Fruit fly (Drosophila melanogaster) whole organism, prepupa: Measurements from ENCODE around the gene Pdfr.

Experiments used
- Blimp-1 ChIP-seq: fragments of 200-800 bp; sonication (Bioruptor generic); optimal IDR thresholded peaks from 3 replicates; lab custom pipeline; 2017; ENCODE audit warnings: missing biosample characterization, missing genetic modification characterization, mild to moderate bottlenecking, moderate library complexity, missing genetic modification reagents
- CG10631 ChIP-seq: fragments of 200-800 bp; sonication (Bioruptor generic); optimal IDR thresholded peaks from 2 replicates; lab custom pipeline; 2016; ENCODE audit warnings: missing biosample characterization, missing genetic modification characterization
- CG10669 ChIP-seq: fragments of 200-800 bp; sonication (Bioruptor generic); optimal IDR thresholded peaks from 3 replicates; lab custom pipeline; 2018; ENCODE audit warnings: missing biosample characterization, mild to moderate bottlenecking, missing genetic modification characterization, moderate library complexity
- CG11762 ChIP-seq: fragments of 200-800 bp; sonication (Bioruptor generic); optimal IDR thresholded peaks from 3 replicates; lab custom pipeline; 2016; ENCODE audit warnings: missing biosample characterization, missing genetic modification characterization; ENCODE audit not compliant: insufficient read depth
- CG11902 ChIP-seq: fragments of 200-800 bp; sonication (Bioruptor generic); optimal IDR thresholded peaks from 3 replicates; lab custom pipeline; 2016; ENCODE audit warnings: missing biosample characterization, missing genetic modification characterization
- CG15336 ChIP-seq: fragments of 200-800 bp; sonication (Bioruptor generic); IDR thresholded peaks from 2 replicates; pipeline ENCODE4 v1.3.6; 2022; ENCODE audit warnings: missing biosample characterization, missing genetic modification characterization
- CG3032 ChIP-seq: fragments of 200-800 bp; optimal IDR thresholded peaks from 2 replicates; lab custom pipeline; 2019; ENCODE audit warnings: missing biosample characterization, mild to moderate bottlenecking, missing genetic modification characterization, moderate library complexity
- CG31627 ChIP-seq: fragments of 200-800 bp; sonication (Bioruptor generic); optimal IDR thresholded peaks from 3 replicates; lab custom pipeline; 2016; ENCODE audit warnings: missing biosample characterization, missing genetic modification characterization
- CG32006 ChIP-seq: fragments of 200-800 bp; sonication (Bioruptor generic); optimal IDR thresholded peaks from 3 replicates; lab custom pipeline; 2017; ENCODE audit warnings: missing biosample characterization, mild to moderate bottlenecking, missing genetic modification characterization
- CG34406 ChIP-seq: fragments of 200-800 bp; sonication (Bioruptor generic); optimal IDR thresholded peaks from 3 replicates; lab custom pipeline; 2016; ENCODE audit warnings: missing biosample characterization, missing genetic modification characterization
- CG3919 ChIP-seq: fragments of 200-800 bp; sonication (Bioruptor generic); optimal IDR thresholded peaks from 3 replicates; lab custom pipeline; 2016; ENCODE audit warnings: missing biosample characterization, missing genetic modification characterization
- CG4318 ChIP-seq: fragments of 200-800 bp; sonication (Bioruptor generic); optimal IDR thresholded peaks from 3 replicates; lab custom pipeline; 2017; ENCODE audit warnings: missing biosample characterization, mild to moderate bottlenecking, missing genetic modification characterization
- CG6163 ChIP-seq: fragments of 200-800 bp; sonication (Bioruptor generic); IDR thresholded peaks from 3 replicates; pipeline ENCODE4 v1.3.6; 2022; ENCODE audit warnings: missing biosample characterization, missing genetic modification characterization
- CG6276 ChIP-seq: fragments of 200-800 bp; sonication (Bioruptor generic); optimal IDR thresholded peaks from 2 replicates; lab custom pipeline; 2017; ENCODE audit warnings: missing biosample characterization, mild to moderate bottlenecking, missing genetic modification characterization
- CG7368 ChIP-seq: fragments of 200-800 bp; sonication (Bioruptor generic); optimal IDR thresholded peaks from 3 replicates; lab custom pipeline; 2016; ENCODE audit warnings: missing biosample characterization, missing genetic modification characterization
- CG8119 ChIP-seq: fragments of 200-800 bp; sonication (Bioruptor generic); IDR thresholded peaks from 3 replicates; pipeline ENCODE4 v1.3.6; 2022; ENCODE audit warnings: missing biosample characterization, missing genetic modification characterization
- CG8319 ChIP-seq: fragments of 200-800 bp; sonication (Bioruptor generic); optimal IDR thresholded peaks from 3 replicates; lab custom pipeline; 2016; ENCODE audit warnings: missing biosample characterization, missing genetic modification characterization
- CG9139 ChIP-seq: fragments of 200-800 bp; sonication (Bioruptor generic); optimal IDR thresholded peaks from 3 replicates; lab custom pipeline; 2017; ENCODE audit warnings: missing biosample characterization, mild to moderate bottlenecking, missing genetic modification characterization
- Eip75B ChIP-seq: fragments of 200-800 bp; sonication (Bioruptor generic); optimal IDR thresholded peaks from 3 replicates; lab custom pipeline; 2016; ENCODE audit warnings: missing biosample characterization, missing genetic modification characterization
- Eip78C ChIP-seq: fragments of 200-800 bp; sonication (Bioruptor generic); peaks from one replicate; lab custom pipeline; 2016; ENCODE audit warnings: missing biosample characterization, missing genetic modification characterization
- Ets21C ChIP-seq: fragments of 200-800 bp; sonication (Bioruptor generic); optimal IDR thresholded peaks from 3 replicates; lab custom pipeline; 2016; ENCODE audit warnings: missing biosample characterization, missing genetic modification characterization
- Ets96B ChIP-seq: fragments of 200-800 bp; optimal IDR thresholded peaks from 2 replicates; lab custom pipeline; 2019; ENCODE audit warnings: missing biosample characterization, mild to moderate bottlenecking, missing genetic modification characterization, moderate library complexity
- Gug ChIP-seq: fragments of 200-800 bp; sonication (Bioruptor generic); IDR thresholded peaks from 2 replicates; pipeline ENCODE4 v1.3.6; 2022; ENCODE audit warnings: missing biosample characterization, missing genetic modification characterization
- Hr38 ChIP-seq: sonication (Bioruptor generic); optimal IDR thresholded peaks from 2 replicates; lab custom pipeline; 2016; ENCODE audit warnings: missing biosample characterization, missing genetic modification characterization
- Hr39 ChIP-seq: fragments of 200-800 bp; sonication (Bioruptor generic); optimal IDR thresholded peaks from 2 replicates; lab custom pipeline; 2016; ENCODE audit warnings: missing biosample characterization, missing genetic modification characterization
- Hr4 ChIP-seq: fragments of 200-800 bp; sonication (Bioruptor generic); optimal IDR thresholded peaks from 3 replicates; lab custom pipeline; 2016; ENCODE audit warnings: missing biosample characterization, missing genetic modification characterization
- Lpt ChIP-seq: fragments of 200-800 bp; sonication (Bioruptor generic); optimal IDR thresholded peaks from 3 replicates; lab custom pipeline; 2016; ENCODE audit warnings: missing biosample characterization, missing genetic modification characterization
- Met ChIP-seq: fragments of 200-800 bp; sonication (Bioruptor generic); optimal IDR thresholded peaks from 3 replicates; lab custom pipeline; 2016; ENCODE audit warnings: missing biosample characterization, missing genetic modification characterization
- OdsH ChIP-seq: fragments of 200-800 bp; sonication (Bioruptor generic); optimal IDR thresholded peaks from 3 replicates; lab custom pipeline; 2016; ENCODE audit warnings: missing biosample characterization, missing genetic modification characterization
- Smox ChIP-seq: fragments of 200-800 bp; sonication (Bioruptor generic); optimal IDR thresholded peaks from 3 replicates; lab custom pipeline; 2016; ENCODE audit warnings: missing biosample characterization, missing genetic modification characterization
- Sox102F ChIP-seq: fragments of 200-800 bp; sonication (Bioruptor generic); optimal IDR thresholded peaks from 2 replicates; lab custom pipeline; 2016; ENCODE audit warnings: missing biosample characterization, mild to moderate bottlenecking, missing genetic modification characterization
- Sox14 ChIP-seq: fragments of 200-800 bp; sonication (Bioruptor generic); optimal IDR thresholded peaks from 3 replicates; lab custom pipeline; 2016; ENCODE audit warnings: missing biosample characterization, missing genetic modification characterization
- achi ChIP-seq: fragments of 200-800 bp; sonication (Bioruptor generic); optimal IDR thresholded peaks from 3 replicates; lab custom pipeline; 2016; ENCODE audit warnings: missing biosample characterization, missing genetic modification characterization
- acj6 ChIP-seq: fragments of 200-800 bp; sonication (Bioruptor generic); optimal IDR thresholded peaks from 3 replicates; lab custom pipeline; 2016; ENCODE audit warnings: missing biosample characterization, missing genetic modification characterization
- cyc ChIP-seq: fragments of 200-800 bp; sonication (Bioruptor generic); optimal IDR thresholded peaks from 3 replicates; lab custom pipeline; 2016; ENCODE audit warnings: missing biosample characterization, missing genetic modification characterization
- dsx ChIP-seq: fragments of 200-800 bp; optimal IDR thresholded peaks from 3 replicates; lab custom pipeline; 2019; ENCODE audit warnings: missing biosample characterization, mild to moderate bottlenecking, missing genetic modification characterization, moderate library complexity; ENCODE audit not compliant: poor library complexity, severe bottlenecking
- eg ChIP-seq: fragments of 200-800 bp; sonication (Bioruptor generic); IDR thresholded peaks from 3 replicates; pipeline ENCODE4 v1.3.6; 2022; ENCODE audit warnings: missing biosample characterization, missing genetic modification characterization
- fd59A ChIP-seq: fragments of 200-800 bp; sonication (Bioruptor generic); optimal IDR thresholded peaks from 2 replicates; lab custom pipeline; 2017; ENCODE audit warnings: missing biosample characterization, mild to moderate bottlenecking, missing genetic modification characterization, missing genetic modification reagents
- fd85E ChIP-seq: fragments of 200-800 bp; sonication (Bioruptor generic); optimal IDR thresholded peaks from 3 replicates; lab custom pipeline; 2016; ENCODE audit warnings: missing biosample characterization, missing genetic modification characterization
- lz ChIP-seq: fragments of 200-800 bp; sonication (Bioruptor generic); optimal IDR thresholded peaks from 3 replicates; lab custom pipeline; 2016; ENCODE audit warnings: missing biosample characterization, missing genetic modification characterization
- net ChIP-seq: fragments of 200-800 bp; sonication (Bioruptor generic); optimal IDR thresholded peaks from 3 replicates; lab custom pipeline; 2016; ENCODE audit warnings: missing biosample characterization, missing genetic modification characterization
- pdm3 ChIP-seq: fragments of 200-800 bp; sonication (Bioruptor generic); optimal IDR thresholded peaks from 3 replicates; lab custom pipeline; 2016; ENCODE audit warnings: missing biosample characterization, missing genetic modification characterization
- salr ChIP-seq, 2 experiments: fragments of 200-800 bp; sonication (Bioruptor generic); optimal IDR thresholded peaks; 3 replicates each; lab custom pipeline; 2016 to 2018; ENCODE audit warnings: missing biosample characterization in 2 of 2, missing genetic modification characterization in 2 of 2, mild to moderate bottlenecking in 1 of 2
- svp ChIP-seq: fragments of 200-800 bp; sonication (Bioruptor generic); peaks from one replicate; lab custom pipeline; 2016; ENCODE audit warnings: missing biosample characterization, missing genetic modification characterization
- topi ChIP-seq: fragments of 200-800 bp; sonication (Bioruptor generic); optimal IDR thresholded peaks from 3 replicates; lab custom pipeline; 2016; ENCODE audit warnings: missing biosample characterization, missing genetic modification characterization

Pdfr gene

DNA sequence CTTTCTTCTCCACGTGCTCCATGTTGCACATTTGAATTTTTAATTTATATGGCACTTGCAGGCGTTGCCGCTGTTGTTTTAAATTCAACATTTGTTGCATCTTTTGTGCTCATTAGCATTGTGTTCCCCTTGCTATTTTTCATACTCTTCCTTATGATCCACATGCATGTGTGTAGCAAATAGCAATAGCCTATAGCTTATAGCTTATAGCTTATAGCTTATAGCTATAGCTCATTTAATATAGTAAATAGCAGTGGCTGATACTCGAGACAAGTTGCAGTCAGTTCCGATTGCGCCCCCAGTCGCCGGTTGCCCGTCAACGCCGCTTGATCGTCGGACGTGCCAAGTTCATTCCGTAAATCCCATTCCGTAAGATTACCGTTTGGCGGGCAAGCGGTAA, at the start of gene Pdfr:
TSS of gene Pdfr (plus strand) at position 301 of the 400 bp plus-strand sequence.
- TF ChIP-seq svp = peak; percentile 17
- no peak for TF ChIP-seq eg
- TF ChIP-seq CG7368 = no peak
- no peak for TF ChIP-seq Met
- no peak for TF ChIP-seq CG34406 (GFP tag; lab: Kevin White, UChicago)

DNA sequence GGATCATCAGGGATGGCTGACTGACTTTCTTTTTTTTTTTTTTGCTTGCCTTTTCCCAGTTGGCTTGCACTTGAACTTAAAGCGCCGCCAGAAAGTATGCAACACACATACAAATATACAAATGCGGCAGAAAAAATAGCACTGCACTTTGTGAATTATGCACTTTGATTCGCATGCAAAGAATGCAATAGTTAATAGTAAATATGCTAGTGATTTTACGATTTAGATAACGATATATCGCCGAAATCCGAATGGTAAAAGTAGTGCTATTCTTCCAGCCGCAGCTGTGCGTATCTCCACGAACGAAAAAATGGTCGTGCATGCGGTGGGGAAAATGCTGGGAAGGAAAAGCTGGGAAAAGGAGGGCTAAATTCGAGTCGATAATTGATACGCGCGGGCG, 48.6 kb upstream of the Pdfr start:
- TF ChIP-seq acj6 (GFP tag; lab: Kevin White, UChicago) (peak; percentile 35), net (GFP tag; lab: Kevin White, UChicago) (peak; percentile 6), Gug (GFP tag; lab: Robert Waterston, UW) (peak; percentile 35; the same call in 1 of the 2 replicates), eg (peak; percentile 80), Met (peak; percentile 9), fd85E (no peak), pdm3 (GFP tag; lab: Kevin White, UChicago) (peak; percentile 58), CG8119 (peak; percentile 61; the same call in 2 of the 3 replicates), CG11762 (GFP tag; lab: Kevin White, UChicago) (peak; percentile 7), CG8319 (GFP tag; lab: Kevin White, UChicago) (no peak), fd59A (no peak), topi (no peak), CG32006 (peak; percentile 58), achi (GFP tag; lab: Kevin White, UChicago) (peak; percentile 27), Sox14 (peak; percentile 32), CG10631 (peak; percentile 37), Lpt (GFP tag; lab: Kevin White, UChicago) (peak; percentile 8), cyc (GFP tag; lab: Kevin White, UChicago) (peak; percentile 11), lz (GFP tag; lab: Kevin White, UChicago) (no peak), svp (peak; percentile 29), CG3032 (tag; lab: Kevin White, UChicago) (no peak), Ets21C (no peak), Eip75B (GFP tag; lab: Kevin White, UChicago) (no peak), Blimp-1 (no peak), CG15336 (GFP tag; lab: Robert Waterston, UW) (peak; percentile 60), CG11902 (GFP tag; lab: Kevin White, UChicago) (no peak), CG4318 (peak; percentile 6), Sox102F (GFP tag; lab: Kevin White, UChicago) (no peak), CG6163 (peak; percentile 70; the same call in 2 of the 3 replicates), CG9139 (no peak), Hr4 (GFP tag; lab: Kevin White, UChicago) (peak; percentile 67), Hr38 (no peak), salr (GFP tag; optimal IDR thresholded peaks at IDR 0.05; lab: Kevin White, UChicago) (no peak), Hr39 (GFP tag; lab: Kevin White, UChicago) (peak; percentile 26), CG6276 (GFP tag; lab: Kevin White, UChicago) (peak; percentile 58), CG3919 (GFP tag; lab: Kevin White, UChicago) (peak; percentile 34), OdsH (peak; percentile 37), Ets96B (tag; lab: Kevin White, UChicago) (peak; percentile 6), CG7368 (no peak), Smox (GFP tag; lab: Kevin White, UChicago) (peak; percentile 6), Eip78C (GFP tag; lab: Kevin White, UChicago) (peak; percentile 65), dsx (no peak), CG10669 (peak; percentile 34), CG31627 (GFP tag; lab: Kevin White, UChicago) (peak; percentile 9)
